Worm (Caenorhabditis elegans) whole organism, young adult: ENCODE measurements around the gene C16C8.17.

Experiments
- F33H1.4 ChIP-seq: fragments of 200-800 bp; sonication (Bioruptor generic); IDR thresholded peaks from 2 replicates; pipeline ENCODE4 v1.3.6; 2022; ENCODE audit warnings: missing genetic modification reagents, missing genetic modification characterization, missing compliant biosample characterization
- F49E8.2 ChIP-seq: sonication (generic microtip); optimal IDR thresholded peaks from 3 replicates; lab custom pipeline; 2017; ENCODE audit warnings: missing genetic modification characterization, mild to moderate bottlenecking, missing compliant biosample characterization, antibody characterized with exemption, moderate library complexity; ENCODE audit not compliant: insufficient read depth
- F57C9.4 ChIP-seq: sonication (generic microtip); optimal IDR thresholded peaks from 2 replicates; lab custom pipeline; 2017; ENCODE audit warnings: mild to moderate bottlenecking, missing genetic modification characterization, missing compliant biosample characterization
- Y79H2A.3 ChIP-seq: fragments of 200-800 bp; sonication (Bioruptor generic); conservative IDR thresholded peaks from 2 replicates; pipeline ENCODE4 v1.3.6; 2022; ENCODE audit warnings: missing genetic modification reagents, missing genetic modification characterization, missing compliant biosample characterization
- him-1 ChIP-seq: sonication (generic microtip); optimal IDR thresholded peaks from 2 replicates; lab custom pipeline; 2016; ENCODE audit warnings: missing genotype, missing genetic modification reagents, missing genetic modification characterization, missing compliant biosample characterization
- lin-40 ChIP-seq: sonication (generic microtip); optimal IDR thresholded peaks from 2 replicates; lab custom pipeline; 2016; ENCODE audit warnings: missing genetic modification characterization, mild to moderate bottlenecking, missing compliant biosample characterization, missing genotype, missing genetic modification reagents
- mes-4 ChIP-seq: sonication (generic microtip); optimal IDR thresholded peaks from 2 replicates; lab custom pipeline; 2016; ENCODE audit warnings: missing genotype, missing genetic modification characterization, missing compliant biosample characterization
- nhr-179 ChIP-seq: sonication (generic microtip); optimal IDR thresholded peaks from 2 replicates; lab custom pipeline; 2016; ENCODE audit warnings: mild to moderate bottlenecking, missing genetic modification characterization, missing compliant biosample characterization
- rec-8 ChIP-seq, 2 experiments: sonication (generic microtip); optimal IDR thresholded peaks; 2 replicates each; lab custom pipeline; 2016; ENCODE audit warnings: mild to moderate bottlenecking in 2 of 2, missing genetic modification characterization in 2 of 2, missing genetic modification reagents in 2 of 2, missing genotype in 2 of 2, missing biosample characterization in 1 of 2, missing compliant biosample characterization in 1 of 2, moderate library complexity in 1 of 2
- sea-2 ChIP-seq: fragments of 200-800 bp; sonication (Bioruptor generic); IDR thresholded peaks from 2 replicates; pipeline ENCODE4 v1.3.6; 2022; ENCODE audit warnings: missing genetic modification characterization, missing compliant biosample characterization
- snpc-4 ChIP-seq, 5 experiments: fragments of 150-350 bp in 1 of 5; sonication (generic microtip) in 4 of 5; optimal IDR thresholded peaks; 2 replicates each; lab custom pipeline; 2014 to 2018; ENCODE audit warnings: missing genetic modification characterization in 5 of 5, missing biosample characterization in 3 of 5, antibody characterized with exemption in 2 of 5, mild to moderate bottlenecking in 2 of 5, missing compliant biosample characterization in 2 of 5, missing genotype in 2 of 5, moderate library complexity in 2 of 5, missing genetic modification reagents in 1 of 5
- tbx-9 ChIP-seq: sonication (generic microtip); optimal IDR thresholded peaks from 2 replicates; lab custom pipeline; 2016; ENCODE audit warnings: borderline replicate concordance, missing genetic modification characterization, inconsistent platforms, missing compliant biosample characterization
- ztf-22 ChIP-seq: fragments of 200-800 bp; sonication (Bioruptor generic); optimal IDR thresholded peaks from 2 replicates; lab custom pipeline; 2018; ENCODE audit warnings: mild to moderate bottlenecking, missing genetic modification characterization, moderate library complexity, missing compliant biosample characterization

- TF ChIP-seq F49E8.2 (tag; lab: Kevin White, UChicago) (no peak), mes-4 (tag; lab: Kevin White, UChicago) (no peak), rec-8 (tag; optimal IDR thresholded peaks at IDR 0.05; lab: Kevin White, UChicago) (no peak), sea-2 (GFP tag; lab: Robert Waterston, UW) (no peak), tbx-9 (tag; lab: Kevin White, UChicago) (no peak), him-1 (tag; lab: Kevin White, UChicago) (no peak), F33H1.4 (no peak), snpc-4 (GFP tag; optimal IDR thresholded peaks at IDR 0.05; lab: Kevin White, UChicago) (no peak), snpc-4 (tag; optimal IDR thresholded peaks at IDR 0.05; lab: Kevin White, UChicago) (no peak), Y79H2A.3 (GFP tag; lab: Robert Waterston, UW) (no peak), nhr-179 (no peak), ztf-22 (GFP tag; lab: Kevin White, UChicago) (no peak), lin-40 (no peak), F57C9.4 (no peak)
These were observed 45.1 kb upstream of the C16C8.17 start, which contains the start of gene nep-20 for ce11 chrII:3395484-3395883.
